Fruit fly (Drosophila melanogaster) whole organism: ENCODE results near the gene ltl.

Experiments
- CG8478 ChIP-seq: fragments of >200 bp; optimal IDR thresholded peaks from 2 replicates; lab custom pipeline; 2018; ENCODE audit warnings: inconsistent platforms
- Dll ChIP-seq: fragments of >200 bp; optimal IDR thresholded peaks from 2 replicates; lab custom pipeline; 2017
- pan ChIP-seq: fragments of >200 bp; optimal IDR thresholded peaks from 2 replicates; lab custom pipeline; 2017
- psq ChIP-seq: fragments of >200 bp; optimal IDR thresholded peaks from 2 replicates; lab custom pipeline; 2017

DNA sequence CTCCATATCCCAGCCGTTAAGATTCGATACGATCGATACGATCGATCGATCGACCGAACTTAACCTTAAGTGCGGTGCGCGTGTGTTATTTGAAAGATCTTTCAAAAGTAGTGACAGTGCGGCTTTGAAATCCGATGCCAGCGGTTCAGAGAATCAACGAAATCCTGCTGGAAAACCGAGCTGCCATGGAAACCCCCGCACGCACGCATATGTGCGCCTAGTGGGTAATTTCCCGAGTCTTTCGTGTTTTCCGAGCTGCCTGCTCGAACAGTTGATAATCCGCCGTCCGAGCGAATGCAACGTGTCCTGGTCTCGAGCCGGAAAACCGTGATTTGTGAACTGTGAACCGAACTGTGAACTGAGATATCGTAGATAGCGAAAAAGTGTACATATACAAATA, 422 bp downstream of the ltl start:
- TF ChIP-seq pan (lab: Kevin White, UChicago) (no peak), CG8478 (no peak), psq (lab: Kevin White, UChicago) (no peak), Dll (lab: Kevin White, UChicago) (no peak)
